Fruit fly (Drosophila melanogaster) whole organism, embryonic: ENCODE measurements around the gene OtopLc.

ENCODE experiments used
- Abd-B ChIP-seq: fragments of 200-800 bp; sonication (Bioruptor generic); optimal IDR thresholded peaks from 2 replicates; lab custom pipeline; 2018; ENCODE audit warnings: missing biosample characterization, mild to moderate bottlenecking, missing genetic modification characterization, moderate library complexity
- Asciz ChIP-seq: fragments of 200-800 bp; sonication (Bioruptor generic); optimal IDR thresholded peaks from 2 replicates; lab custom pipeline; 2017; ENCODE audit warnings: missing biosample characterization, mild to moderate bottlenecking, missing genetic modification characterization, missing genetic modification reagents
- CG10321 ChIP-seq: fragments of 200-800 bp; sonication (Bioruptor generic); IDR thresholded peaks from 2 replicates; pipeline ENCODE4 v1.3.6; 2022; ENCODE audit warnings: missing biosample characterization, missing genetic modification characterization
- CG12299 ChIP-seq: fragments of 200-800 bp; sonication (Bioruptor generic); optimal IDR thresholded peaks from 2 replicates; lab custom pipeline; 2018; ENCODE audit warnings: missing biosample characterization, mild to moderate bottlenecking, missing genetic modification characterization
- CG13775 ChIP-seq: fragments of 200-800 bp; sonication (Bioruptor generic); optimal IDR thresholded peaks from 3 replicates; lab custom pipeline; 2017; ENCODE audit warnings: missing biosample characterization, mild to moderate bottlenecking, missing genetic modification characterization
- CG14667 ChIP-seq: fragments of 200-800 bp; sonication (Bioruptor generic); IDR thresholded peaks from 2 replicates; pipeline ENCODE4 v1.3.6; 2022; ENCODE audit warnings: missing biosample characterization, missing genetic modification characterization
- CG15479 ChIP-seq: fragments of 200-800 bp; sonication (Bioruptor generic); optimal IDR thresholded peaks from 3 replicates; lab custom pipeline; 2019; ENCODE audit warnings: missing biosample characterization, mild to moderate bottlenecking, missing genetic modification characterization, moderate library complexity
- CG16815 ChIP-seq: fragments of 200-800 bp; sonication (Bioruptor generic); optimal IDR thresholded peaks from 3 replicates; lab custom pipeline; 2017; ENCODE audit warnings: missing biosample characterization, mild to moderate bottlenecking, missing genetic modification characterization
- CG18262 ChIP-seq: fragments of 200-800 bp; optimal IDR thresholded peaks from 3 replicates; lab custom pipeline; 2019; ENCODE audit warnings: missing biosample characterization, mild to moderate bottlenecking, missing genetic modification characterization, moderate library complexity
- CG30020 ChIP-seq: fragments of 200-800 bp; optimal IDR thresholded peaks from 2 replicates; lab custom pipeline; 2019; ENCODE audit warnings: missing biosample characterization, mild to moderate bottlenecking, missing genetic modification characterization, moderate library complexity
- CG31224 ChIP-seq: fragments of 200-800 bp; sonication (Bioruptor generic); IDR thresholded peaks from 2 replicates; pipeline ENCODE4 v1.3.6; 2022; ENCODE audit warnings: missing biosample characterization, missing genetic modification characterization
- CG31365 ChIP-seq: fragments of 200-800 bp; sonication (Bioruptor generic); optimal IDR thresholded peaks from 2 replicates; lab custom pipeline; 2018; ENCODE audit warnings: missing biosample characterization, mild to moderate bottlenecking, missing genetic modification characterization
- CG34376 ChIP-seq: fragments of 200-800 bp; sonication (Bioruptor generic); optimal IDR thresholded peaks from 2 replicates; lab custom pipeline; 2018; ENCODE audit warnings: missing biosample characterization, mild to moderate bottlenecking, missing genetic modification characterization
- CG3995 ChIP-seq: fragments of 200-800 bp; sonication (Bioruptor generic); optimal IDR thresholded peaks from 3 replicates; lab custom pipeline; 2016; ENCODE audit warnings: missing biosample characterization, missing genetic modification characterization
- CG42726 ChIP-seq: fragments of 200-800 bp; sonication (Bioruptor generic); IDR thresholded peaks from 2 replicates; pipeline ENCODE4 v1.3.6; 2022; ENCODE audit warnings: missing biosample characterization, missing genetic modification characterization; ENCODE audit not compliant: partially characterized antibody
- CG4360 ChIP-seq: fragments of 200-800 bp; sonication (Bioruptor generic); IDR thresholded peaks from 2 replicates; pipeline ENCODE4 v1.3.6; 2022; ENCODE audit warnings: missing biosample characterization, missing genetic modification characterization
- CG4617 ChIP-seq: fragments of 200-800 bp; sonication (Bioruptor generic); optimal IDR thresholded peaks from 3 replicates; lab custom pipeline; 2016; ENCODE audit warnings: missing biosample characterization, missing genetic modification characterization, borderline replicate concordance
- CG4730 ChIP-seq: fragments of 200-800 bp; sonication (Bioruptor generic); IDR thresholded peaks from 2 replicates; pipeline ENCODE4 v1.3.6; 2022; ENCODE audit warnings: missing biosample characterization, missing genetic modification characterization
- CG6272 ChIP-seq: fragments of 200-800 bp; sonication (Bioruptor generic); IDR thresholded peaks from 2 replicates; pipeline ENCODE4 v1.3.6; 2022; ENCODE audit warnings: missing biosample characterization, missing genetic modification characterization
- CG8359 ChIP-seq: fragments of 200-800 bp; sonication (Bioruptor generic); optimal IDR thresholded peaks from 2 replicates; lab custom pipeline; 2017; ENCODE audit warnings: missing biosample characterization, mild to moderate bottlenecking, missing genetic modification characterization, borderline replicate concordance
- CG8765 ChIP-seq: fragments of 200-800 bp; sonication (Bioruptor generic); IDR thresholded peaks from 2 replicates; pipeline ENCODE4 v1.3.6; 2022; ENCODE audit warnings: missing biosample characterization, missing genetic modification characterization
- CG9932 ChIP-seq: fragments of 200-800 bp; sonication (Bioruptor generic); IDR thresholded peaks from 2 replicates; pipeline ENCODE4 v1.3.6; 2022; ENCODE audit warnings: missing biosample characterization, missing genetic modification characterization
- CTCF ChIP-seq: fragments of 200-800 bp; sonication (Bioruptor generic); optimal IDR thresholded peaks from 2 replicates; lab custom pipeline; 2017; ENCODE audit warnings: missing biosample characterization, mild to moderate bottlenecking, missing genetic modification characterization, moderate library complexity
- Dek ChIP-seq: fragments of 200-800 bp; sonication (Bioruptor generic); optimal IDR thresholded peaks from 3 replicates; lab custom pipeline; 2019; ENCODE audit warnings: missing biosample characterization, mild to moderate bottlenecking, missing genetic modification characterization, moderate library complexity
- E2f2 ChIP-seq: fragments of 200-800 bp; sonication (Bioruptor generic); IDR thresholded peaks from 2 replicates; pipeline ENCODE4 v1.3.6; 2022; ENCODE audit warnings: missing biosample characterization, missing genetic modification characterization
- HHEX ChIP-seq: fragments of 200-800 bp; sonication (Bioruptor generic); optimal IDR thresholded peaks from 3 replicates; lab custom pipeline; 2017; ENCODE audit warnings: missing biosample characterization, mild to moderate bottlenecking, missing genetic modification characterization, missing genetic modification reagents
- NC2α ChIP-seq: fragments of 200-800 bp; sonication (Bioruptor generic); optimal IDR thresholded peaks from 2 replicates; lab custom pipeline; 2016; ENCODE audit warnings: missing biosample characterization, missing genetic modification characterization
- Sin3A ChIP-seq: fragments of >200 bp; optimal IDR thresholded peaks from 2 replicates; lab custom pipeline; 2018
- Ssrp ChIP-seq: fragments of 200-800 bp; sonication (Bioruptor generic); optimal IDR thresholded peaks from 2 replicates; lab custom pipeline; 2018; ENCODE audit warnings: missing biosample characterization, mild to moderate bottlenecking, missing genetic modification characterization, moderate library complexity
- ab ChIP-seq: fragments of 200-800 bp; sonication (Bioruptor generic); optimal IDR thresholded peaks from 2 replicates; lab custom pipeline; 2016; ENCODE audit warnings: missing biosample characterization, missing genetic modification characterization
- ash1 ChIP-seq: fragments of 200-800 bp; sonication (Bioruptor generic); optimal IDR thresholded peaks from 2 replicates; lab custom pipeline; 2018; ENCODE audit warnings: missing biosample characterization, mild to moderate bottlenecking, missing genetic modification characterization
- ci ChIP-seq: fragments of 200-800 bp; sonication (Bioruptor generic); IDR thresholded peaks from 3 replicates; pipeline ENCODE4 v1.3.6; 2022; ENCODE audit warnings: missing biosample characterization, missing genetic modification characterization
- crol ChIP-seq: fragments of 200-800 bp; sonication (Bioruptor generic); IDR thresholded peaks from 2 replicates; pipeline ENCODE4 v1.3.6; 2022; ENCODE audit warnings: missing biosample characterization, missing genetic modification characterization
- dan ChIP-seq: fragments of 200-800 bp; sonication (Bioruptor generic); IDR thresholded peaks from 2 replicates; pipeline ENCODE4 v1.3.6; 2022; ENCODE audit warnings: missing biosample characterization, missing genetic modification characterization
- danr ChIP-seq: fragments of 200-800 bp; sonication (Bioruptor generic); IDR thresholded peaks from 2 replicates; pipeline ENCODE4 v1.3.6; 2022; ENCODE audit warnings: missing biosample characterization, missing genetic modification characterization
- en ChIP-seq: fragments of 200-800 bp; sonication (Bioruptor generic); optimal IDR thresholded peaks from 2 replicates; lab custom pipeline; 2016; ENCODE audit warnings: missing biosample characterization, missing genetic modification characterization
- eyg ChIP-seq: fragments of 200-800 bp; sonication (Bioruptor generic); optimal IDR thresholded peaks from 3 replicates; lab custom pipeline; 2016; ENCODE audit warnings: missing biosample characterization, missing genetic modification characterization
- ftz-f1 ChIP-seq: fragments of 200-800 bp; sonication (Bioruptor generic); optimal IDR thresholded peaks from 2 replicates; lab custom pipeline; 2016; ENCODE audit warnings: missing biosample characterization, missing genetic modification characterization
- fu2 ChIP-seq: fragments of 200-800 bp; sonication (Bioruptor generic); optimal IDR thresholded peaks from 2 replicates; lab custom pipeline; 2016; ENCODE audit warnings: missing biosample characterization, missing genetic modification characterization
- gfzf ChIP-seq: fragments of 200-800 bp; sonication (Bioruptor generic); optimal IDR thresholded peaks from 2 replicates; lab custom pipeline; 2016; ENCODE audit warnings: missing biosample characterization, mild to moderate bottlenecking, missing genetic modification characterization, moderate library complexity
- h ChIP-seq: fragments of >200 bp; optimal IDR thresholded peaks from 2 replicates; lab custom pipeline; 2017
- kah ChIP-seq: fragments of 200-800 bp; sonication (Bioruptor generic); optimal IDR thresholded peaks from 2 replicates; lab custom pipeline; 2018; ENCODE audit warnings: missing biosample characterization, mild to moderate bottlenecking, missing genetic modification characterization
- knrl ChIP-seq: fragments of 200-800 bp; sonication (Bioruptor generic); IDR thresholded peaks from 3 replicates; pipeline ENCODE4 v1.3.6; 2022; ENCODE audit warnings: missing biosample characterization, missing genetic modification characterization; ENCODE audit not compliant: partially characterized antibody
- lab ChIP-seq: fragments of 200-800 bp; sonication (Bioruptor generic); optimal IDR thresholded peaks from 3 replicates; lab custom pipeline; 2017; ENCODE audit warnings: missing biosample characterization, missing genetic modification characterization, mild to moderate bottlenecking, moderate library complexity, missing genetic modification reagents
- oc ChIP-seq: fragments of 200-800 bp; sonication (Bioruptor generic); optimal IDR thresholded peaks from 2 replicates; lab custom pipeline; 2018; ENCODE audit warnings: missing biosample characterization, mild to moderate bottlenecking, missing genetic modification characterization, moderate library complexity
- onecut ChIP-seq: fragments of 200-800 bp; sonication (Bioruptor generic); IDR thresholded peaks from 2 replicates; pipeline ENCODE4 v1.3.6; 2022; ENCODE audit warnings: missing biosample characterization, missing genetic modification characterization
- org-1 ChIP-seq: fragments of 200-800 bp; sonication (Bioruptor generic); optimal IDR thresholded peaks from 2 replicates; lab custom pipeline; 2017; ENCODE audit warnings: missing biosample characterization, missing genetic modification characterization
- pnt ChIP-seq: fragments of 200-800 bp; sonication (Bioruptor generic); optimal IDR thresholded peaks from 3 replicates; lab custom pipeline; 2016; ENCODE audit warnings: missing biosample characterization, missing genetic modification characterization
- ro ChIP-seq: fragments of 200-800 bp; sonication (Bioruptor generic); IDR thresholded peaks from 2 replicates; pipeline ENCODE4 v1.3.6; 2022; ENCODE audit warnings: missing biosample characterization, missing genetic modification characterization
- sd ChIP-seq: fragments of 200-800 bp; sonication (Bioruptor generic); optimal IDR thresholded peaks from 3 replicates; lab custom pipeline; 2018; ENCODE audit warnings: missing biosample characterization, mild to moderate bottlenecking, missing genetic modification characterization, moderate library complexity
- stc ChIP-seq: fragments of 200-800 bp; sonication (Bioruptor generic); IDR thresholded peaks from 2 replicates; pipeline ENCODE4 v1.3.6; 2022; ENCODE audit warnings: missing biosample characterization, missing genetic modification characterization
- tap ChIP-seq: fragments of 200-800 bp; optimal IDR thresholded peaks from 3 replicates; lab custom pipeline; 2019; ENCODE audit warnings: missing biosample characterization, mild to moderate bottlenecking, missing genetic modification characterization, moderate library complexity
- unpg ChIP-seq: fragments of 200-800 bp; sonication (Bioruptor generic); optimal IDR thresholded peaks from 3 replicates; lab custom pipeline; 2018; ENCODE audit warnings: missing biosample characterization, mild to moderate bottlenecking, missing genetic modification characterization, moderate library complexity

Gene OtopLc

DNA sequence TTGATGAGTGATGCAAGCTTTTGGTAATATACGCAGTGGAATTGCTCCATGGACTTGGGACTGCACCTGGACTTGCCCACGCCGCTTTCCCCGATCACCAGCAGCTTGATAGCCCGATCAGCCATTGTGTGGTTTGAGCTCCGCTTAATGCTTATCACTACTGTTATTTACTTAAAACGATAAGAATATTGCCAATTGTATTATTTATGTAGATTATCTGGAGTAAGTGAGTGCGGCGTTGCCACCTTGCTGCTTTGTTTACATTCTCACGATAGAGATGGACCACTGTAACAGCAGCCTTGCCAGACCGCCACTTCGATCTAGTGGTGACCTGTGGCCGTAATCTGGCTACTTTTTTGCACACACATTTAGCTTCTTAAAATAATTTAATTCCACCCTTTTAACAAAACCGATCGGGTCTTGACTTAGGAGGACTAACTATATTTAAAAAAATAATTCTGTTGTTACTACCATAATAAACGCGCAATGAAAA is 8.9 kb upstream of the OtopLc start, which contains the start of gene Rab18 (continued):
- TF ChIP-seq Sin3A (lab: Kevin White, UChicago) (peak; percentile 3), en (GFP tag; lab: Kevin White, UChicago) (no peak), CG14667 (peak; percentile 43; the same call in 1 of the 2 replicates), ci (GFP tag; lab: Robert Waterston, UW) (0 out of 3 replicates have a peak, but pooled peaks have one; percentile 34), unpg (GFP tag; lab: Kevin White, UChicago) (no peak), CG12299 (no peak), CTCF (GFP tag; lab: Kevin White, UChicago) (no peak), lab (GFP tag; lab: Kevin White, UChicago) (peak; percentile 22), CG13775 (no peak), CG15479 (GFP tag; lab: Kevin White, UChicago) (no peak), CG10321 (GFP tag; lab: Robert Waterston, UW) (no peak), CG42726 (GFP tag; lab: Robert Waterston, UW) (no peak), h (no peak), fu2 (GFP tag; lab: Kevin White, UChicago) (peak; percentile 20), CG8359 (no peak), CG3995 (peak; percentile 82), CG6272 (GFP tag; lab: Robert Waterston, UW) (peak; percentile 60), CG4617 (GFP tag; lab: Kevin White, UChicago) (peak; percentile 3), tap (tag; lab: Kevin White, UChicago) (no peak), CG4730 (GFP tag; lab: Robert Waterston, UW) (no peak), gfzf (no peak), dan (GFP tag; lab: Robert Waterston, UW) (no peak), onecut (GFP tag; lab: Robert Waterston, UW) (no peak), Ssrp (tag; lab: Kevin White, UChicago) (no peak), CG30020 (tag; lab: Kevin White, UChicago) (peak; percentile 11), CG31365 (no peak), ftz-f1 (GFP tag; lab: Kevin White, UChicago) (no peak), CG18262 (no peak), CG4360 (GFP tag; lab: Robert Waterston, UW) (no peak), sd (tag; lab: Kevin White, UChicago) (no peak), pnt (GFP tag; lab: Kevin White, UChicago) (peak; percentile 49), eyg (GFP tag; lab: Kevin White, UChicago) (no peak), ro (no peak), ash1 (GFP tag; lab: Kevin White, UChicago) (no peak), danr (GFP tag; lab: Robert Waterston, UW) (no peak), E2f2 (GFP tag; lab: Robert Waterston, UW) (no peak), oc (no peak), knrl (peak; percentile 38; the same call in 1 of the 3 replicates), crol (no peak), Asciz (GFP tag; lab: Kevin White, UChicago) (no peak), org-1 (GFP tag; lab: Kevin White, UChicago) (no peak), stc (GFP tag; lab: Robert Waterston, UW) (no peak), CG16815 (GFP tag; lab: Kevin White, UChicago) (no peak), NC2α (GFP tag; lab: Kevin White, UChicago) (no peak), CG31224 (GFP tag; lab: Robert Waterston, UW) (no peak), CG8765 (GFP tag; lab: Robert Waterston, UW) (0 out of 2 replicates have a peak, but pooled peaks have one; percentile 21), CG9932 (GFP tag; lab: Robert Waterston, UW) (peak; percentile 77), Dek (tag; lab: Kevin White, UChicago) (no peak), HHEX (no peak), CG34376 (no peak), ab (GFP tag; lab: Kevin White, UChicago) (no peak), kah (GFP tag; lab: Kevin White, UChicago) (no peak), Abd-B (GFP tag; lab: Kevin White, UChicago) (no peak)
